Worm (Caenorhabditis elegans): ENCODE data around the gene sre-18.

DNA sequence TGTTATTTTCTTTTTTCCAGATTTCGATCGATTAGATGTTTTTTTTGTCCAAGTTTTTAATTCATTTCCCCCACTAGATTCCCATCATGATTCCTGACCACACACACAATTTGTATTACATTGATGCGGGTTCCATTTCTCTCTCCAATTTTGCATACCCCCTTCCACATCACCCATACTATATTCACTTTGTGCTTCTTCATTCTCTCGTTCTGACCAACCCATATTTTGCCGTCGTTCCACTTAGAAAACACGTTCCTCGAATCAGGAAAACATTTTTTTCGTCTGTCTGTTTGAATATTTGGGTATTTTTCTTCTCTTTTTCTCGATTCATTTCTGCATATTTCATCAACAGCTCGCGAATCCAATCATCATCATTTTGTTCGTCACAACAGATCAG, 22.1 kb downstream of the sre-18 start:
- no peak for TF ChIP-seq tab-1 (GFP tag; IDR thresholded peaks at IDR 0.05)
- TF ChIP-seq klf-2 (GFP tag; conservative IDR thresholded peaks at IDR 0.05): no peak
- TF ChIP-seq ref-1 (GFP tag; conservative IDR thresholded peaks at IDR 0.05): no peak
- no peak for TF ChIP-seq cog-1 (tag; optimal IDR thresholded peaks at IDR 0.05)
- no peak for TF ChIP-seq ztf-29 (GFP tag; IDR thresholded peaks at IDR 0.05)
- no peak for TF ChIP-seq ztf-23 (GFP tag; IDR thresholded peaks at IDR 0.05)
- TF ChIP-seq flt-1 (GFP tag; IDR thresholded peaks at IDR 0.05): no peak
